Worm (Caenorhabditis elegans): ENCODE measurements around the gene gst-16.
A peak's percentile ranks its signal among the peaks of the same experiment; 100 is the strongest.

Gene gst-16

ce11 chrII:13617808-13618207 is 6.4 kb downstream of the gst-16 start, which contains the start of gene gst-12 (continued):
- TF ChIP-seq snu-23 (GFP tag; optimal IDR thresholded peaks at IDR 0.05) (peak; percentile 4), pag-3 (tag; optimal IDR thresholded peaks at IDR 0.05; ENCODE audit: borderline replicate concordance, insufficient read depth) (no peak), ces-1 (GFP tag; optimal IDR thresholded peaks at IDR 0.05) (no peak), tbx-2 (tag; optimal IDR thresholded peaks at IDR 0.05) (no peak), grh-1 (GFP tag; IDR thresholded peaks at IDR 0.05) (no peak)

DNA sequence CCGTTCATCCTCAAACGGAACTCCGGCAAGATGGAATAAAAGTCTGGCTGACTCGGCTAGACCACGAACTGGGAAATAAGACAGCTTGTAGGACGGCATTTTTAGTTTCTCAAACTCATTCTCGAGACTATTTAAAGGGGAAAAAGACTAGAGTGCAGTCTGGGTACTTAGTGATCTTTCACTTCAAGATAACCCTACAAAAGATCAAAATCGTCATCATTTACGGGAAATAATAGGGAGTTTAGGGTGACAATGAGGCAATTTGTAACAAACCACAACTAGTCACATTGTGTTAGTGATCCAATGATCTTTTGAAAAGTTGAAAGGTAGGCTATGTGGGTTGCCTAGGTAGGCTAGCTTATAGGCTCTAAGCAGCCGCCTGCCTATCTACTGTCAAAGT is 8.2 kb downstream of the gst-16 start, which contains the start of gene gst-14:
TSS of gene gst-14 (minus strand) at position 101 of the 400 bp plus-strand sequence.
- TF ChIP-seq nhr-20 (tag; optimal IDR thresholded peaks at IDR 0.05) (peak; percentile 72), nhr-237 (tag; optimal IDR thresholded peaks at IDR 0.05) (no peak), nhr-71 (tag; optimal IDR thresholded peaks at IDR 0.05) (peak; percentile 12), fkh-8 (tag; optimal IDR thresholded peaks at IDR 0.05) (no peak), hlh-17 (GFP tag; optimal IDR thresholded peaks at IDR 0.05; ENCODE audit: borderline replicate concordance) (no peak)

ce11 chrII:13614516-13614915 is 9.7 kb downstream of the gst-16 start:
- TF ChIP-seq nhr-71 (tag; optimal IDR thresholded peaks at IDR 0.05) (peak; percentile 20), alr-1 (tag; optimal IDR thresholded peaks at IDR 0.05; ENCODE audit: borderline replicate concordance) (no peak), nhr-20 (tag; optimal IDR thresholded peaks at IDR 0.05) (peak; percentile 13), ama-1 (optimal IDR thresholded peaks at IDR 0.05) (no peak), unc-98 (GFP tag; IDR thresholded peaks at IDR 0.05) (no peak), fkh-4 (tag; optimal IDR thresholded peaks at IDR 0.05; ENCODE audit: borderline replicate concordance) (no peak), lin-13 (GFP tag; optimal IDR thresholded peaks at IDR 0.05) (no peak), nhr-90 (tag; optimal IDR thresholded peaks at IDR 0.05; ENCODE audit: poor library complexity) (no peak), aly-2 (tag; optimal IDR thresholded peaks at IDR 0.05) (no peak), pqm-1 (tag; optimal IDR thresholded peaks at IDR 0.05) (no peak), lin-39 (tag; optimal IDR thresholded peaks at IDR 0.05) (no peak), unc-86 (tag; optimal IDR thresholded peaks at IDR 0.05) (no peak), isw-1 (GFP tag; IDR thresholded peaks at IDR 0.05) (no peak), lin-14 (GFP tag; optimal IDR thresholded peaks at IDR 0.05) (peak; percentile 70), nhr-47 (tag; optimal IDR thresholded peaks at IDR 0.05) (no peak), unc-130 (tag; optimal IDR thresholded peaks at IDR 0.05) (no peak), Y116A8C.19 (tag; optimal IDR thresholded peaks at IDR 0.05; ENCODE audit: borderline replicate concordance) (no peak), mdl-1 (tag; optimal IDR thresholded peaks at IDR 0.05) (no peak), dsc-1 (tag; optimal IDR thresholded peaks at IDR 0.05) (no peak), fkh-10 (GFP tag; optimal IDR thresholded peaks at IDR 0.05) (no peak), mef-2 (tag; optimal IDR thresholded peaks at IDR 0.05) (no peak), fkh-8 (tag; optimal IDR thresholded peaks at IDR 0.05) (peak; percentile 4), ceh-8 (GFP tag; optimal IDR thresholded peaks at IDR 0.05) (no peak), nhr-84 (tag; optimal IDR thresholded peaks at IDR 0.05) (no peak), nhr-85 (tag) (peak; percentile 84)

ce11 chrII:13613096-13613495 is 11.1 kb downstream of the gst-16 start, which contains the start of gene gst-15:
gst-15 (minus strand) TSS chrII:13613196.
- no peak for TF ChIP-seq mab-9 (GFP tag; IDR thresholded peaks at IDR 0.05)
- no peak for TF ChIP-seq pqm-1 (tag; optimal IDR thresholded peaks at IDR 0.05)
- TF ChIP-seq nhr-76 (tag; optimal IDR thresholded peaks at IDR 0.05) = no peak

ce11 chrII:13611186-13611585 is 13.1 kb downstream of the gst-16 start, which contains the start of gene gst-24:
gst-24 (minus strand) TSS chrII:13611366.
- TF ChIP-seq snu-23 (GFP tag; optimal IDR thresholded peaks at IDR 0.05) = peak; percentile 3
- TF ChIP-seq nhr-77 (tag; optimal IDR thresholded peaks at IDR 0.05) = peak; percentile 61
- TF ChIP-seq dpl-1 (GFP tag; optimal IDR thresholded peaks at IDR 0.05) = peak in 1 of 3 experiments; percentile 6
- peak; percentile 67 for TF ChIP-seq nhr-85 (tag)
- TF ChIP-seq lin-35 (GFP tag; optimal IDR thresholded peaks at IDR 0.05) = peak in 1 of 2 experiments; percentile 15
- TF ChIP-seq elt-3 (tag; optimal IDR thresholded peaks at IDR 0.05) = no peak
- no peak for TF ChIP-seq unc-30 (tag; optimal IDR thresholded peaks at IDR 0.05)
- TF ChIP-seq lin-14 (GFP tag; optimal IDR thresholded peaks at IDR 0.05) = peak; percentile 29

Data from whole organism, L1 larva.